Worm (Caenorhabditis elegans): Measurements from ENCODE around the gene rfc-2.

- TF ChIP-seq tbx-11 (GFP tag; IDR thresholded peaks at IDR 0.05) (no peak), tra-4 (tag; optimal IDR thresholded peaks at IDR 0.05) (no peak), ama-1 (optimal IDR thresholded peaks at IDR 0.05) (no peak), ceh-36 (tag; optimal IDR thresholded peaks at IDR 0.05) (no peak), sea-1 (GFP tag; conservative IDR thresholded peaks at IDR 0.05) (no peak), scrt-1 (GFP tag; IDR thresholded peaks at IDR 0.05) (no peak)
Measured at ce11 chrIV:1367041-1367440, 19.9 kb downstream of the rfc-2 start.

All from whole organism, early embryonic.